ENCODE assay signal across 5 worm cellular contexts in genomic region chrII:4772441-4772840, ce11.
TF ChIP-seq lines count a peak whose summit lies in the region.

No protein-coding gene starts in this region.

TF ChIP-seq in whole organism, L1 larva, 84 proteins besides CTCF, POLR2A, EP300 and RAD21 (continues in another document):
- TF ChIP-seq lin-14 (GFP tag; optimal IDR thresholded peaks at IDR 0.05; lab: Kevin White, UChicago) (peak; percentile 62), tlp-1 (tag; optimal IDR thresholded peaks at IDR 0.05; lab: Kevin White, UChicago) (no peak), unc-30 (tag; optimal IDR thresholded peaks at IDR 0.05; lab: Kevin White, UChicago) (no peak), pag-3 (tag; optimal IDR thresholded peaks at IDR 0.05; lab: Kevin White, UChicago; ENCODE audit: borderline replicate concordance, insufficient read depth) (no peak), grh-1 (GFP tag; IDR thresholded peaks at IDR 0.05; lab: Robert Waterston, UW) (peak; percentile 53), lsy-2 (tag; optimal IDR thresholded peaks at IDR 0.05; lab: Kevin White, UChicago) (no peak), xbp-1 (tag; optimal IDR thresholded peaks at IDR 0.05; lab: Kevin White, UChicago) (no peak), pqm-1 (tag; optimal IDR thresholded peaks at IDR 0.05; lab: Kevin White, UChicago) (no peak), blmp-1 (tag; optimal IDR thresholded peaks at IDR 0.05; lab: Kevin White, UChicago) (peak; percentile 86), snu-23 (GFP tag; optimal IDR thresholded peaks at IDR 0.05; lab: Kevin White, UChicago) (no peak), mep-1 (tag; optimal IDR thresholded peaks at IDR 0.05; lab: Kevin White, UChicago) (no peak), elt-2 (tag; optimal IDR thresholded peaks at IDR 0.05; lab: Kevin White, UChicago) (no peak), nhr-85 (tag; lab: Kevin White, UChicago) (peak; percentile 88), unc-86 (tag; optimal IDR thresholded peaks at IDR 0.05; lab: Kevin White, UChicago) (no peak), fkh-4 (tag; optimal IDR thresholded peaks at IDR 0.05; lab: Kevin White, UChicago; ENCODE audit: borderline replicate concordance) (no peak), swsn-7 (tag; optimal IDR thresholded peaks at IDR 0.05; lab: Kevin White, UChicago) (no peak), nhr-20 (tag; optimal IDR thresholded peaks at IDR 0.05; lab: Kevin White, UChicago) (peak; percentile 17), fos-1 (tag; optimal IDR thresholded peaks at IDR 0.05; lab: Kevin White, UChicago) (no peak), ceh-82 (tag; optimal IDR thresholded peaks at IDR 0.05; lab: Kevin White, UChicago) (no peak)

TF ChIP-seq in whole organism, L2 larva, 48 proteins besides CTCF, POLR2A, EP300 and RAD21:
- TF ChIP-seq peb-1 (tag; optimal IDR thresholded peaks at IDR 0.05; lab: Kevin White, UChicago) (no peak), R02D3.7 (tag; optimal IDR thresholded peaks at IDR 0.05; lab: Kevin White, UChicago) (no peak), snpc-4 (tag; optimal IDR thresholded peaks at IDR 0.05; lab: Kevin White, UChicago) (no peak), nhr-10 (tag; optimal IDR thresholded peaks at IDR 0.05; lab: Kevin White, UChicago) (no peak), ztf-1 (GFP tag; conservative IDR thresholded peaks at IDR 0.05; lab: Robert Waterston, UW) (no peak), skn-1 (tag; optimal IDR thresholded peaks at IDR 0.05; lab: Kevin White, UChicago) (no peak), alr-1 (tag; optimal IDR thresholded peaks at IDR 0.05; lab: Kevin White, UChicago) (no peak), nhr-11 (tag; optimal IDR thresholded peaks at IDR 0.05; lab: Kevin White, UChicago) (no peak), egl-27 (tag; optimal IDR thresholded peaks at IDR 0.05; lab: Kevin White, UChicago) (no peak), lin-39 (tag; optimal IDR thresholded peaks at IDR 0.05; lab: Kevin White, UChicago) (no peak), blmp-1 (tag; optimal IDR thresholded peaks at IDR 0.05; lab: Kevin White, UChicago; ENCODE audit: insufficient read depth) (peak; percentile 18), fos-1 (tag; optimal IDR thresholded peaks at IDR 0.05; lab: Kevin White, UChicago) (peak; percentile 2), sma-3 (GFP tag; optimal IDR thresholded peaks at IDR 0.05; lab: Kevin White, UChicago) (no peak), mab-5 (tag; optimal IDR thresholded peaks at IDR 0.05; lab: Kevin White, UChicago) (no peak), lsy-2 (tag; optimal IDR thresholded peaks at IDR 0.05; lab: Kevin White, UChicago) (no peak), elt-1 (tag; optimal IDR thresholded peaks at IDR 0.05; lab: Kevin White, UChicago) (no peak), elt-3 (tag; optimal IDR thresholded peaks at IDR 0.05; lab: Kevin White, UChicago) (no peak), nhr-77 (tag; optimal IDR thresholded peaks at IDR 0.05; lab: Kevin White, UChicago) (no peak), F13H6.1 (tag; optimal IDR thresholded peaks at IDR 0.05; lab: Kevin White, UChicago) (peak; percentile 12), nhr-12 (tag; optimal IDR thresholded peaks at IDR 0.05; lab: Kevin White, UChicago) (no peak)

TF ChIP-seq in whole organism, L3 larva, 47 proteins besides CTCF, POLR2A, EP300 and RAD21 (continues in another document):
- TF ChIP-seq unc-39 (tag; optimal IDR thresholded peaks at IDR 0.05; lab: Kevin White, UChicago): no peak
- no peak for TF ChIP-seq lin-39 (tag; optimal IDR thresholded peaks at IDR 0.05; lab: Kevin White, UChicago)
- TF ChIP-seq nhr-25 (tag; optimal IDR thresholded peaks at IDR 0.05; lab: Kevin White, UChicago): peak; percentile 48
- no peak for TF ChIP-seq R02D3.7 (tag; optimal IDR thresholded peaks at IDR 0.05; lab: Kevin White, UChicago)
- TF ChIP-seq nhr-77 (tag; optimal IDR thresholded peaks at IDR 0.05; lab: Kevin White, UChicago): no peak
- TF ChIP-seq ceh-16 (tag; optimal IDR thresholded peaks at IDR 0.05; lab: Kevin White, UChicago): no peak
- peak; percentile 16 for TF ChIP-seq elt-1 (tag; optimal IDR thresholded peaks at IDR 0.05; lab: Kevin White, UChicago)
- TF ChIP-seq unc-62 (GFP tag; optimal IDR thresholded peaks at IDR 0.05; lab: Kevin White, UChicago): no peak
- no peak for TF ChIP-seq ceh-9 (tag; optimal IDR thresholded peaks at IDR 0.05; lab: Kevin White, UChicago)
- TF ChIP-seq egl-27 (tag; optimal IDR thresholded peaks at IDR 0.05; lab: Kevin White, UChicago): no peak
- TF ChIP-seq aly-2 (tag; optimal IDR thresholded peaks at IDR 0.05; lab: Kevin White, UChicago): no peak
- TF ChIP-seq nhr-23 (tag; optimal IDR thresholded peaks at IDR 0.05; lab: Kevin White, UChicago): peak; percentile 9
- peak in 2 of 3 experiments; percentile 18 to 57 for TF ChIP-seq elt-3 (tag; optimal IDR thresholded peaks at IDR 0.05; lab: Kevin White, UChicago)
- no peak for TF ChIP-seq skn-1 (tag; optimal IDR thresholded peaks at IDR 0.05; lab: Kevin White, UChicago)
- no peak for TF ChIP-seq nhr-12 (tag; optimal IDR thresholded peaks at IDR 0.05; lab: Kevin White, UChicago)
- no peak for TF ChIP-seq ama-1 (optimal IDR thresholded peaks at IDR 0.05; lab: Kevin White, UChicago)
- no peak for TF ChIP-seq mdl-1 (tag; optimal IDR thresholded peaks at IDR 0.05; lab: Kevin White, UChicago)
- TF ChIP-seq nhr-43 (tag; optimal IDR thresholded peaks at IDR 0.05; lab: Kevin White, UChicago; ENCODE audit: poor library complexity, severe bottlenecking): peak; percentile 44
- TF ChIP-seq egl-5 (tag; optimal IDR thresholded peaks at IDR 0.05; lab: Kevin White, UChicago): no peak
- no peak for TF ChIP-seq lin-15B (tag; optimal IDR thresholded peaks at IDR 0.05; lab: Kevin White, UChicago)
- no peak for TF ChIP-seq pha-4 (tag; optimal IDR thresholded peaks at IDR 0.05; lab: Kevin White, UChicago)

TF ChIP-seq in whole organism, L4 larva, 104 proteins besides CTCF, POLR2A, EP300 and RAD21:
- TF ChIP-seq F49E8.2 (tag; optimal IDR thresholded peaks at IDR 0.05; lab: Kevin White, UChicago; ENCODE audit: borderline replicate concordance) (no peak), hlh-11 (tag; optimal IDR thresholded peaks at IDR 0.05; lab: Kevin White, UChicago) (peak; percentile 33), aha-1 (tag; lab: Kevin White, UChicago) (peak; percentile 47), nhr-28 (tag; optimal IDR thresholded peaks at IDR 0.05; lab: Kevin White, UChicago) (peak; percentile 32), mdl-1 (tag; optimal IDR thresholded peaks at IDR 0.05; lab: Kevin White, UChicago) (no peak), cey-2 (tag; optimal IDR thresholded peaks at IDR 0.05; lab: Kevin White, UChicago; ENCODE audit: borderline replicate concordance, insufficient read depth) (no peak), nhr-76 (tag; optimal IDR thresholded peaks at IDR 0.05; lab: Kevin White, UChicago) (no peak), ceh-44 (GFP tag; IDR thresholded peaks at IDR 0.05; lab: Robert Waterston, UW) (no peak), nhr-48 (tag; optimal IDR thresholded peaks at IDR 0.05; lab: Kevin White, UChicago) (peak; percentile 23), T26A8.4 (GFP tag; IDR thresholded peaks at IDR 0.05; lab: Robert Waterston, UW) (no peak), jun-1 (tag; optimal IDR thresholded peaks at IDR 0.05; lab: Kevin White, UChicago) (no peak), tra-1 (GFP tag; IDR thresholded peaks at IDR 0.05; lab: Robert Waterston, UW) (no peak), lsy-2 (tag; optimal IDR thresholded peaks at IDR 0.05; lab: Kevin White, UChicago) (no peak), set-16 (GFP tag; IDR thresholded peaks at IDR 0.05; lab: Robert Waterston, UW) (no peak), spr-3 (GFP tag; optimal IDR thresholded peaks at IDR 0.05; lab: Kevin White, UChicago) (no peak), daf-12 (tag; optimal IDR thresholded peaks at IDR 0.05; lab: Kevin White, UChicago) (no peak), nhr-25 (tag; optimal IDR thresholded peaks at IDR 0.05; lab: Kevin White, UChicago; ENCODE audit: borderline replicate concordance, insufficient read depth) (peak; percentile 26), dve-1 (tag; optimal IDR thresholded peaks at IDR 0.05; lab: Kevin White, UChicago; ENCODE audit: insufficient read depth) (peak; percentile 35)

TF ChIP-seq in whole organism, late embryonic, 69 proteins besides CTCF, POLR2A, EP300 and RAD21:
- no peak for TF ChIP-seq lin-11 (tag; optimal IDR thresholded peaks at IDR 0.05; lab: Kevin White, UChicago)
- TF ChIP-seq Y22D7AL.16 (tag; optimal IDR thresholded peaks at IDR 0.05; lab: Kevin White, UChicago): no peak
- TF ChIP-seq pag-3 (tag; optimal IDR thresholded peaks at IDR 0.05; lab: Kevin White, UChicago; ENCODE audit: borderline replicate concordance): no peak
- peak; percentile 13 for TF ChIP-seq elt-2 (tag; optimal IDR thresholded peaks at IDR 0.05; lab: Kevin White, UChicago)
- no peak for TF ChIP-seq fax-1 (tag; optimal IDR thresholded peaks at IDR 0.05; lab: Kevin White, UChicago)
TF ChIP-seq in whole organism, late embryonic: peak in this region for 1.

Comparison
In these comparisons a context has a peak if more than half of its experiments do, and no peak if none do; other contexts are left out.
1. Of the 29 proteins assayed by ChIP-seq in both whole organism, L4 larva and whole organism, L1 larva: peak only in whole organism, L4 larva: aha-1 and nhr-28; only in whole organism, L1 larva: none; in both: none; in neither: 27.